Worm (Caenorhabditis elegans) whole organism, L4 larva: ENCODE results near the gene B0250.7.

Experiments
- D1046.2 ChIP-seq: fragments of 200-800 bp; sonication (Bioruptor generic); IDR thresholded peaks from 2 replicates; pipeline ENCODE4 v1.3.6; 2022; ENCODE audit warnings: missing genetic modification characterization, missing compliant biosample characterization
- F26F4.8 ChIP-seq: fragments of 200-800 bp; sonication (Bioruptor generic); conservative IDR thresholded peaks from 2 replicates; pipeline ENCODE4 v1.3.6; 2022; ENCODE audit warnings: missing genetic modification characterization, missing compliant biosample characterization
- F37D6.2 ChIP-seq: sonication (generic microtip); optimal IDR thresholded peaks from 2 replicates; lab custom pipeline; 2016; ENCODE audit warnings: mild to moderate bottlenecking, missing genetic modification characterization, missing compliant biosample characterization
- F44E2.7 ChIP-seq: fragments of 200-800 bp; sonication (Bioruptor generic); IDR thresholded peaks from 2 replicates; pipeline ENCODE4 v2.1.2; 2022; ENCODE audit warnings: missing genetic modification characterization, missing compliant biosample characterization
- T20F7.1 ChIP-seq: fragments of 200-800 bp; sonication (Bioruptor generic); optimal IDR thresholded peaks from 2 replicates; lab custom pipeline; 2018; ENCODE audit warnings: mild to moderate bottlenecking, missing genetic modification characterization, missing compliant biosample characterization
- aha-1 ChIP-seq: fragments of 150-350 bp; peaks from one replicate; lab custom pipeline; 2014; ENCODE audit warnings: missing biosample characterization, missing genetic modification characterization
- ama-1 ChIP-seq: fragments of 150-350 bp; optimal IDR thresholded peaks from 2 replicates; lab custom pipeline; 2014; ENCODE audit warnings: inconsistent platforms, mixed read lengths
- attf-4 ChIP-seq: sonication (generic microtip); optimal IDR thresholded peaks from 3 replicates; lab custom pipeline; 2017; ENCODE audit warnings: missing biosample characterization, missing genetic modification characterization
- ceh-20 ChIP-seq: fragments of 200-800 bp; sonication (Bioruptor generic); IDR thresholded peaks from 2 replicates; pipeline ENCODE4 v1.3.6; 2022; ENCODE audit warnings: missing genetic modification reagents, missing genetic modification characterization, missing compliant biosample characterization
- ceh-62 ChIP-seq: sonication (generic microtip); optimal IDR thresholded peaks from 2 replicates; lab custom pipeline; 2017; ENCODE audit warnings: missing biosample characterization, missing genetic modification characterization
- cey-2 ChIP-seq: sonication (generic microtip); optimal IDR thresholded peaks from 3 replicates; lab custom pipeline; 2017; ENCODE audit warnings: missing genetic modification characterization, mild to moderate bottlenecking, missing compliant biosample characterization, antibody characterized with exemption, borderline replicate concordance; ENCODE audit not compliant: insufficient read depth
- ctbp-1 ChIP-seq: fragments of 200-800 bp; sonication (Bioruptor generic); IDR thresholded peaks from 2 replicates; pipeline ENCODE4 v1.3.6; 2022; ENCODE audit warnings: missing genetic modification reagents, missing genetic modification characterization, missing compliant biosample characterization
- daf-12 ChIP-seq: fragments of 150-350 bp; optimal IDR thresholded peaks from 2 replicates; lab custom pipeline; 2014; ENCODE audit warnings: missing biosample characterization, missing genetic modification reagents, missing genetic modification characterization
- dmd-6 ChIP-seq: fragments of 200-800 bp; sonication (Bioruptor generic); IDR thresholded peaks from 2 replicates; pipeline ENCODE4 v1.3.6; 2022; ENCODE audit warnings: missing genetic modification reagents, missing genetic modification characterization, missing compliant biosample characterization
- dpl-1 ChIP-seq: fragments of 150-350 bp; optimal IDR thresholded peaks from 2 replicates; lab custom pipeline; 2014; ENCODE audit warnings: missing biosample characterization, missing genetic modification reagents, missing genetic modification characterization
- egl-43 ChIP-seq: fragments of 200-800 bp; sonication (Bioruptor generic); IDR thresholded peaks from 2 replicates; pipeline ENCODE4 v1.3.6; 2022; ENCODE audit warnings: missing genetic modification reagents, missing genetic modification characterization, missing compliant biosample characterization
- gei-8 ChIP-seq: fragments of 200-800 bp; sonication (Bioruptor generic); optimal IDR thresholded peaks from 2 replicates; lab custom pipeline; 2018; ENCODE audit warnings: mild to moderate bottlenecking, missing genetic modification characterization, missing compliant biosample characterization
- hlh-11 ChIP-seq: fragments of 200-800 bp; sonication (Bioruptor generic); optimal IDR thresholded peaks from 2 replicates; lab custom pipeline; 2018; ENCODE audit warnings: mild to moderate bottlenecking, missing genetic modification characterization, missing compliant biosample characterization
- hlh-30 ChIP-seq: sonication (generic microtip); optimal IDR thresholded peaks from 2 replicates; lab custom pipeline; 2017; ENCODE audit warnings: antibody characterized with exemption, mild to moderate bottlenecking, missing genetic modification characterization, missing compliant biosample characterization; ENCODE audit not compliant: insufficient read depth
- lim-7 ChIP-seq: fragments of 200-800 bp; sonication (Bioruptor generic); IDR thresholded peaks from 2 replicates; pipeline ENCODE4 v1.3.6; 2022; ENCODE audit warnings: missing genetic modification characterization, missing compliant biosample characterization
- lin-38 ChIP-seq: fragments of 200-800 bp; sonication (Bioruptor generic); IDR thresholded peaks from 2 replicates; pipeline ENCODE4 v1.3.6; 2022; ENCODE audit warnings: missing genetic modification reagents, missing genetic modification characterization, missing compliant biosample characterization
- lin-39 ChIP-seq: fragments of 150-350 bp; optimal IDR thresholded peaks from 2 replicates; lab custom pipeline; 2014; ENCODE audit warnings: missing biosample characterization, missing genetic modification reagents, missing genetic modification characterization
- lsy-2 ChIP-seq, 2 experiments: fragments of 150-350 bp in 1 of 2; sonication (generic microtip) in 1 of 2; optimal IDR thresholded peaks; 2 replicates each; lab custom pipeline; 2014 to 2017; ENCODE audit warnings: missing biosample characterization in 2 of 2, missing genetic modification characterization in 2 of 2
- madf-5 ChIP-seq, 2 experiments: fragments of 200-800 bp; sonication (Bioruptor generic); IDR thresholded peaks; 2 replicates each; pipeline ENCODE4 v1.3.6; 2022; ENCODE audit warnings: missing compliant biosample characterization in 2 of 2, missing genetic modification characterization in 2 of 2
- mxl-2 ChIP-seq: fragments of 200-800 bp; sonication (Bioruptor generic); conservative IDR thresholded peaks from 2 replicates; pipeline ENCODE4 v1.3.6; 2022; ENCODE audit warnings: missing genetic modification reagents, missing genetic modification characterization, missing compliant biosample characterization
- mxl-3 ChIP-seq: fragments of 200-800 bp; sonication (Bioruptor generic); optimal IDR thresholded peaks from 2 replicates; lab custom pipeline; 2018; ENCODE audit warnings: mild to moderate bottlenecking, missing genetic modification characterization, missing compliant biosample characterization
- nhr-237 ChIP-seq: sonication (generic microtip); optimal IDR thresholded peaks from 2 replicates; lab custom pipeline; 2017; ENCODE audit warnings: missing biosample characterization, missing genetic modification characterization
- nhr-28 ChIP-seq: fragments of 150-350 bp; optimal IDR thresholded peaks from 2 replicates; lab custom pipeline; 2014; ENCODE audit warnings: missing biosample characterization, missing genetic modification characterization
- nhr-42 ChIP-seq: fragments of 200-800 bp; sonication (Bioruptor generic); IDR thresholded peaks from 2 replicates; pipeline ENCODE4 v1.3.6; 2022; ENCODE audit warnings: missing genetic modification characterization, missing compliant biosample characterization
- nhr-48 ChIP-seq: sonication (generic microtip); optimal IDR thresholded peaks from 2 replicates; lab custom pipeline; 2016; ENCODE audit warnings: mild to moderate bottlenecking, missing genetic modification characterization, missing compliant biosample characterization
- nhr-6 ChIP-seq: fragments of 150-350 bp; optimal IDR thresholded peaks from 2 replicates; lab custom pipeline; 2014; ENCODE audit warnings: missing biosample characterization, missing genetic modification characterization
- nhr-76 ChIP-seq: fragments of 150-350 bp; optimal IDR thresholded peaks from 2 replicates; lab custom pipeline; 2014; ENCODE audit warnings: missing biosample characterization, missing genetic modification characterization
- pqm-1 ChIP-seq: sonication (generic microtip); optimal IDR thresholded peaks from 2 replicates; lab custom pipeline; 2017; ENCODE audit warnings: missing biosample characterization, missing genetic modification characterization
- saeg-2 ChIP-seq: fragments of 200-800 bp; sonication (Bioruptor generic); IDR thresholded peaks from 2 replicates; pipeline ENCODE4 v1.3.6; 2022; ENCODE audit warnings: missing genetic modification reagents, missing genetic modification characterization, missing compliant biosample characterization
- sdz-12 ChIP-seq: fragments of 200-800 bp; sonication (Bioruptor generic); optimal IDR thresholded peaks from 2 replicates; lab custom pipeline; 2018; ENCODE audit warnings: mild to moderate bottlenecking, missing genetic modification characterization, missing compliant biosample characterization
- set-16 ChIP-seq: fragments of 200-800 bp; sonication (Bioruptor generic); IDR thresholded peaks from 2 replicates; pipeline ENCODE4 v1.3.6; 2022; ENCODE audit warnings: missing genetic modification reagents, missing genetic modification characterization, missing compliant biosample characterization
- snpc-4 ChIP-seq: fragments of 150-350 bp; optimal IDR thresholded peaks from 2 replicates; lab custom pipeline; 2014; ENCODE audit warnings: missing biosample characterization, missing genetic modification characterization
- spr-1 ChIP-seq: sonication (generic microtip); optimal IDR thresholded peaks from 2 replicates; lab custom pipeline; 2016; ENCODE audit warnings: mild to moderate bottlenecking, missing genetic modification characterization, missing compliant biosample characterization
- spr-3 ChIP-seq: fragments of 200-800 bp; sonication (Bioruptor generic); optimal IDR thresholded peaks from 2 replicates; lab custom pipeline; 2018; ENCODE audit warnings: mild to moderate bottlenecking, missing genetic modification characterization, missing compliant biosample characterization
- tra-1 ChIP-seq: fragments of 200-800 bp; sonication (Bioruptor generic); IDR thresholded peaks from 2 replicates; pipeline ENCODE4 v1.3.6; 2022; ENCODE audit warnings: missing genetic modification reagents, missing genetic modification characterization, missing compliant biosample characterization
- unc-39 ChIP-seq: sonication (generic microtip); optimal IDR thresholded peaks from 2 replicates; lab custom pipeline; 2017; ENCODE audit warnings: missing biosample characterization, missing genetic modification characterization
- unc-62 ChIP-seq, 3 experiments: fragments of 150-350 bp in 1 of 3; sonication (generic microtip); optimal IDR thresholded peaks in 2 of 3; peaks in 1 of 3; 1 replicate in 1 of 3; 2 replicates in 2 of 3; lab custom pipeline; 2014 to 2017; ENCODE audit warnings: missing biosample characterization in 3 of 3, missing genetic modification characterization in 3 of 3, missing genetic modification reagents in 3 of 3, missing genotype in 1 of 3
- zip-2 ChIP-seq: fragments of 150-350 bp; optimal IDR thresholded peaks from 2 replicates; lab custom pipeline; 2014; ENCODE audit warnings: missing biosample characterization, missing genetic modification characterization

The B0250.7 gene

DNA sequence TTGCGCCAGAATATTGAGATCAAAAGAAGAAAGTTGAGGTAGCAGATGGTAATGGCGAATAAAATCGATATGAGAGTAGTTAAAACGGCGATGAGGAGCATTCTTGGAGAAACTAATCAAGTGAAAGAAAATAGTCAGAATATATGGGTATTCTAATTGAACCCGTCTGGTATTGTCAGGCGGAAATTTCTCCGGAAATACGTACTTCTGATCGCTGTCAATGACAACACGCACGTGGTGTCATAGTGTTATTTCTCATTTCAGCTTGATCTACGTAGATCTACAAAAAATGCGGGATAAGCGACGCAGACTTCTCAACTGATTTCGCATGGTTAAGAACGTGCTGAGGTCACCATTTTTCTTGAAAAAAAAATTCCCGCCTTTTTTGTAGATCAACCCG lies 16.5 kb upstream of the B0250.7 start, which contains the start of gene srbc-79:
Gene srbc-79 (minus strand): TSS at position 101 of the 400 bp plus-strand sequence.
- TF ChIP-seq nhr-42 (GFP tag; lab: Robert Waterston, UW) (no peak), aha-1 (tag; lab: Kevin White, UChicago) (peak; percentile 16), sdz-12 (no peak)

- TF ChIP-seq unc-62 (GFP tag; optimal IDR thresholded peaks at IDR 0.05 in 1 of 2; lab: Kevin White, UChicago) = peak in 1 of 2 experiments; percentile 77
- TF ChIP-seq unc-62 (tag; optimal IDR thresholded peaks at IDR 0.05; lab: Kevin White, UChicago) = no peak
- TF ChIP-seq madf-5 (GFP tag; IDR thresholded peaks at IDR 0.05; lab: Robert Waterston, UW) = no peak
Observed at ce11 chrV:20489102-20489501, 13.2 kb upstream of the B0250.7 start, which contains the start of gene srbc-78. Gene srbc-78, minus strand, starts transcription at chrV:20489202.

ce11 chrV:20486549-20486948 lies 10.7 kb upstream of the B0250.7 start:
- TF ChIP-seq nhr-48 (tag; lab: Kevin White, UChicago) (no peak), cey-2 (tag; lab: Kevin White, UChicago) (no peak), hlh-30 (peak; percentile 2), dmd-6 (GFP tag; lab: Robert Waterston, UW) (no peak), lsy-2 (tag; optimal IDR thresholded peaks at IDR 0.05; lab: Kevin White, UChicago) (peak in 1 of 2 experiments; percentile 12), lin-39 (no peak), spr-3 (GFP tag; lab: Kevin White, UChicago) (no peak), nhr-76 (tag; lab: Kevin White, UChicago) (no peak)

DNA sequence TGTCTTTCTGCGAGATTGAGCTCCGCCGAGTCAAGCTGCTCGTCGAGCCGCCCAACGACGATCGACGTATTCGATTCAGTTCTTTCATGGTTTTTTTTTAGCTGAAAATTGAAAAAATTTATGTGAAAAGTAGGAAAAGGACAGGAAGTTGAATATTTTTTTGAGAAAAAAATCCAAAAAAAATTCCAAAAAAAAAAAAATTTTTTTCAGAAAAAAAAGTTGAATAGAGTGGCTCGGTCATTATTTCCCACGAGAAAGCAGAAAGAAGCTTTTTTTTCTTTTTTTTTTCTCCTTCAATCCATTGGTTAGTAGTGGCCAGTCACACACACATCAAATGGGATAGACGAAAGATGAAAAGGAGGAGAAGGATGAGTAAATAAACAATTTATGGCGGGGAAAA lies 9.4 kb upstream of the B0250.7 start, which contains the start of gene dhcr-7:
Gene dhcr-7 (minus strand): TSS at position 101 of the 400 bp plus-strand sequence.
- no peak for TF ChIP-seq spr-3 (GFP tag; lab: Kevin White, UChicago)
- TF ChIP-seq, all 104 proteins: peak for 0

ce11 chrV:20480790-20481189 lies 4.9 kb upstream of the B0250.7 start:
- TF ChIP-seq egl-43 (GFP tag; lab: Robert Waterston, UW) = 0 out of 2 replicates have a peak, but pooled peaks have one; percentile 17
- no peak for TF ChIP-seq unc-62 (GFP tag; optimal IDR thresholded peaks at IDR 0.05 in 1 of 2; lab: Kevin White, UChicago)
- TF ChIP-seq unc-62 (tag; optimal IDR thresholded peaks at IDR 0.05; lab: Kevin White, UChicago) = no peak
- TF ChIP-seq F26F4.8 = no peak
- TF ChIP-seq gei-8 (GFP tag; lab: Kevin White, UChicago) = no peak
- 0 out of 2 replicates have a peak, but pooled peaks have one; percentile 6 for TF ChIP-seq tra-1
- TF ChIP-seq spr-3 (GFP tag; lab: Kevin White, UChicago) = no peak
- TF ChIP-seq lsy-2 (tag; optimal IDR thresholded peaks at IDR 0.05; lab: Kevin White, UChicago) = no peak
- TF ChIP-seq daf-12 (tag; lab: Kevin White, UChicago) = no peak
- TF ChIP-seq set-16 (GFP tag; lab: Robert Waterston, UW) = no peak
- TF ChIP-seq hlh-11 (tag; lab: Kevin White, UChicago) = no peak
- TF ChIP-seq nhr-237 (tag; lab: Kevin White, UChicago) = no peak
- TF ChIP-seq madf-5 (GFP tag; IDR thresholded peaks at IDR 0.05; lab: Robert Waterston, UW) = no peak
- no peak for TF ChIP-seq ceh-20 (GFP tag; lab: Robert Waterston, UW)
- no peak for TF ChIP-seq pqm-1
- no peak for TF ChIP-seq snpc-4 (tag; lab: Kevin White, UChicago)
- TF ChIP-seq F37D6.2 = no peak
- TF ChIP-seq zip-2 (tag; lab: Kevin White, UChicago) = no peak
- TF ChIP-seq ceh-62 (tag; lab: Kevin White, UChicago) = no peak
- no peak for TF ChIP-seq lim-7 (GFP tag; lab: Robert Waterston, UW)
- TF ChIP-seq nhr-28 (tag; lab: Kevin White, UChicago) = no peak
- no peak for TF ChIP-seq unc-39 (tag; lab: Kevin White, UChicago)
- 0 out of 2 replicates have a peak, but pooled peaks have one; percentile 74 for TF ChIP-seq F44E2.7 (GFP tag; lab: Robert Waterston, UW)
- TF ChIP-seq mxl-2 (GFP tag; lab: Robert Waterston, UW) = no peak
- no peak for TF ChIP-seq T20F7.1 (GFP tag; lab: Kevin White, UChicago)
- TF ChIP-seq mxl-3 (GFP tag; lab: Kevin White, UChicago) = no peak
- TF ChIP-seq ama-1 (lab: Kevin White, UChicago) = no peak
- no peak for TF ChIP-seq attf-4 (tag; lab: Kevin White, UChicago)
- 0 out of 2 replicates have a peak, but pooled peaks have one; percentile 21 for TF ChIP-seq lin-38 (GFP tag; lab: Robert Waterston, UW)
- TF ChIP-seq spr-1 = no peak
- TF ChIP-seq D1046.2 (GFP tag; lab: Robert Waterston, UW) = no peak
- TF ChIP-seq ctbp-1 (GFP tag; lab: Robert Waterston, UW) = no peak
- TF ChIP-seq nhr-6 (tag; lab: Kevin White, UChicago) = no peak
- no peak for TF ChIP-seq dpl-1 (GFP tag; lab: Kevin White, UChicago)
- no peak for TF ChIP-seq saeg-2 (GFP tag; lab: Robert Waterston, UW)
